Fruit fly (Drosophila melanogaster): ENCODE measurements around the gene ssp3.

ssp3 gene

DNA sequence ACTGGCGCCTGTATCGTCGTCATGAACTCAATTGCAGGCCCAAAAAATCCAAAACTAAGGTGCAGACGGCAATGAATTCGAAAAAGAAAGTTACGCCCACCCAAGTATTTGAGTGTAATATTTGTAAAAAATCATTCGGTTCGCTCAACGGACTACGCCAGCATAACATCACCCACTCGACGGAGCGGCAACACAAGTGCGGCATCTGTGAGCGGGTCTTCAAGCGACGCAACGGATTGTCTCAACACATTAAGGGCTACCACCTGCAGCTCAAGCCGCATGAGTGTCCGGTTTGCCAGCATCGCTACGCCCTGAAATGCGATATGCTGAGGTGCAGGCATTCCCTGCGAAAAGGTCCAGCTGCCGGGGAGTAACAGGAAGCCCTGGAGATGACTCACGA, 33.0 kb upstream of the ssp3 start:
- TF ChIP-seq CG17801 (GFP tag; optimal IDR thresholded peaks at IDR 0.05; ENCODE audit: partially characterized antibody), result no peak

DNA sequence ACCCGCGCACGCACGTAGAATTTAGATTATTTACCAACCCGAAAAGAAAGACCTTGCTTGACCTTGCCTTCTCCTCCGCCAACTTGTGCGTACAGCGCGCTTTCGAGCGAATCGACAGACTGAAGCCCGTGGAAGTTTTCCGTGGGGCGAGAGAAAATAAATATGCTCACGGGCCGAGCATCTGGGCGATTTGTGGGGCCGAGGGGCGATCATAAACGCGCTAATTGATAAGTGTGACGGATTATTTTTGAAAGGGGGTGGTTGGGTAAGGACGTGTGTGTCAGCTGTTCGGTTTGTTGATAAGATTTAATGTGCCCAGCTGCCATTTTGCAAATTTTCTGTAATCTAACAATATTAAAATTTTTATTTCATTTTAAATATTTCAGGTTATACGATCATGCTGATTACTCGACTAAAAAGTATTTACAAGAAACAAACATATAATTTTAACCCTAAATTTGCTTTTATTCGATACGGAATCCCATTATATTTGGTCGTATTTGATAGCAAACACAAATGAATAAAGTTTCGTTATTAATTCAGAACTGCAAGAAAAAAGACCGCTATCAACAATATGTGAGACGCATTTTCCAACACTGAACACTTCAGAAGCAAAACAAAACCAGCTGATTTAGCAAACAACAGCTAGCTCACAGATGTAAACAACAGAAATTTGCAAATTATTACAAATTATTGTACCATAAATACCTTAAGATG, 30.5 kb upstream of the ssp3 start, which contains the start of the genes L2HGDH and CG10431:
Gene L2HGDH, minus strand, starts transcription at position 386 of the 717 bp plus-strand sequence.
Gene CG10431, plus strand, starts transcription at position 648 of the 717 bp plus-strand sequence.
- TF ChIP-seq CG17801 (GFP tag; optimal IDR thresholded peaks at IDR 0.05; ENCODE audit: partially characterized antibody), result peak; percentile 27

DNA sequence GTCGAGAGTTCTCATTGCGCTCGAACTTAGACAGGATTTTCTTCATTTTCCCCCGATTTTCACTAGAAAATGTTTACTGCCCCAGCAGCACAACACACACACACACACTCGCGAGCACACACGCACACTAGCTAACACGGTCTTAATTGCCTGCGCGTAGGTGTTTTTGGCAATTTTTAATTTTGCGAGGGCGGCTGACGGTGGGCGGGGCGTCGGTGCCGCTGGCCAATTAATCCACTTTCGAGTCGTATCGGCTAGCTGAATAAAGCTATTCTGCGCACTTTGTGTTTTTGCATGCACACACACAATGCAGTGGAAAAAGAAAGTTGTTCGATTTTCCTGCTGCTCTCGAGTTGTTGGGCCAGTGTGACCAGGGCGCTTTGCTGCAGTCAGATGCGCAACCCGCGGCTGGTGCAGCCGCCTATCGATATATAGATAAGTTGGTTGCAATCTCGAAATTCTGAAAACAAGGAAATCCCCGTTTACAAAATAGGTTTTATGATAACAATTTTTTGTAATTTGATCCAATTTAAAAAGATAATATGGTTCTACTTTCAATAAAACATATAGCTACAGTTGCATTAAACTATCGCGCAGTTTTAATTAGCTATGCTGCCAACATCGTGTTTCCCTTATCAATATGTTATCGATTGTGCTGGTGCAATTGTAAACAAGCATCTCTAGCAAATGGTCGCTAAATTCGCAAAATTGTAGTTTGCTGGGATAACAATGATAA, 24.8 kb upstream of the ssp3 start, which contains the start of the genes Nak and Tango6:
Gene Nak, minus strand, starts transcription at position 375 of the 736 bp plus-strand sequence.
Gene Tango6, plus strand, starts transcription at position 659 of the 736 bp plus-strand sequence.
- peak; percentile 46 for TF ChIP-seq CG17801 (GFP tag; optimal IDR thresholded peaks at IDR 0.05; ENCODE audit: partially characterized antibody)

DNA sequence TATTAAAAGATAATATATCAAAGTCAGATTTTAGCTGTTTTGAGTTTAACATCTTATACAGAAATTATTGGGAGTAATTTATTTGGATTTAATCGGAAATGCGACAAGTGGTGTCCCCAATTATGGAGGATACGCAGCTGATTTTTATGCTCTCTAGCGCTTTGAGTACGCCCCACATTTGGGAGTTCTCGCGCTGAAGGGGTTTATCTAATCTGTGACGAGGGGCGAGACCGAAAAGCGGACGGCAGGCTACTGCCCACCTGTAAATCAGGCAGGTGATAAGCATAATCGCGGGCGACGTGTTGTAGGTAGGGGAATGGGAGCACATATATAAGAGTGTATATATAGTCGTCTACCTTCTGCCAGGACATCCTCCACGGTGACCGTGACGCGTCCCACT, 24.1 kb upstream of the ssp3 start:
- no peak for TF ChIP-seq CG17801 (GFP tag; optimal IDR thresholded peaks at IDR 0.05; ENCODE audit: partially characterized antibody)

DNA sequence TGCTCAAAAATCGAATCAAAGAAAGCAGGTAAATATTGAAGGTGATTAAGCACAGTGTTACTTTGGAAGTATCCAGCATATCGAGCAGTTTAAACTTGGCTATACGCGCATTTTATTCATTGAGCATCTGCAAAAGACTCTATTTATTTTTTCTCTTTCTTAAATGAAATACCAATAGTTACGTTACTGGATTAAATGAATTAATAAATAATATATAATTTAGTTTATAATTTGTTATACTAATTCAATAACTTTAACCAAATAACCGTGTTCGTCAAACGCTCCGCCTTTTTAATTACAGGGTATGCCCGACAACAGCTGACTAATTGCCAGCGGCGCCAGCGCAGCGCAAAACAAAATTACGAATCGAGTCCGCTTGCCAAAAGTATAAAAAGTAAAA, 23.1 kb upstream of the ssp3 start:
- TF ChIP-seq CG17801 (GFP tag; optimal IDR thresholded peaks at IDR 0.05; ENCODE audit: partially characterized antibody), result peak; percentile 91

DNA sequence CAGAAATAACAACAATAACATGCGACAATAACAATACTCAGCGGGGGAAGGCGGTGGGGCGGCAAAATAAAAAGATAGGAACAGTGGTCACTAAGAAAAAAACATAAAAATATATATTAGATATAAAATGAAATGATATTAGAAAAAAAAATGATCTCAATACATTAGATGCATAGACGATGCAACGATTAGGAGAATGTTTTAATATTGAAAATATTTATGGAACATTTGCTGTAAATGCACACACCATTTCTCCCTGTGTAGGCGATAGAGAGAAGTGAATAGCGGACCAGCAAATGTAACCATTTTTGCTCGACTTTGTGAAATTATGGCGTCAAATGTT, 22.4 kb upstream of the ssp3 start:
- TF ChIP-seq CG17801 (GFP tag; optimal IDR thresholded peaks at IDR 0.05; ENCODE audit: partially characterized antibody), result peak; percentile 79

DNA sequence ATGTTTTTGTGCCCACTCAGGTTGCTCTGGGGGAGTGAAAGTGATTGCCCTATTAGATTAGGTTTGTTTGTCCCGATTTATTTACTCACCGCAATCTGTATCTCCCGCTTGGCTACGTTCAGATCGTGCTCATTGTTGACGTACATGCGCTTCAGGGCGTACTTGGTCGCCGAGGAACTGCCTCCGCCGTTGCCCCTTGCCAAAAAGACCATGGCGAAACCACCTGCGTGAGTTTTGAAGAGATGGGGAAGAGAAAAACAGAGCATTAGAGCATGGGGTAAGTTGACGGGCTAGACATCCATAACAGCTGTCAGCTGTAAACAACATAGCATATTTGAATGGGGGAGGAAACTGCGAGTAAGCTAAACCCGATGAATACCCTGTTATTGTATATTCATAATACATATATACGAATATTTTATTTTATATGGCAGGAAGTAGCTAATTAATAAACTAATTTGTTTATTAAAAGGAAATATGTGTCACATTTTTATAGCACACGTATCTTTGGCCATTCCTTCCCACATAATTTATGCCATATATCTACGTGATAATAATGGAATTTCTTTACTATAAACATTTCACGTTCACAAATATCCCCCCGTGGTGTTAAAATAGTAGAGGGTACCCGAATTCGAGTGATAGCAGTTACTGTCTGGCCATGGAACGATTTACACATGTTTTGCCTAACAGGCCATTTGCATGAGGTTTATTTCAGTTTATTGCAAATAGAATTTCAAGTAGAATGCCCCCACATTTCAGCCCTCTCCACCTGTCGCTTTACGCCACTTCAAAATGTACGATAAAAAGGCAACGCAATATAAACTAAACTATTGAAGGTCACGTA, 21.8 kb upstream of the ssp3 start:
- TF ChIP-seq CG17801 (GFP tag; optimal IDR thresholded peaks at IDR 0.05; ENCODE audit: partially characterized antibody), result no peak

DNA sequence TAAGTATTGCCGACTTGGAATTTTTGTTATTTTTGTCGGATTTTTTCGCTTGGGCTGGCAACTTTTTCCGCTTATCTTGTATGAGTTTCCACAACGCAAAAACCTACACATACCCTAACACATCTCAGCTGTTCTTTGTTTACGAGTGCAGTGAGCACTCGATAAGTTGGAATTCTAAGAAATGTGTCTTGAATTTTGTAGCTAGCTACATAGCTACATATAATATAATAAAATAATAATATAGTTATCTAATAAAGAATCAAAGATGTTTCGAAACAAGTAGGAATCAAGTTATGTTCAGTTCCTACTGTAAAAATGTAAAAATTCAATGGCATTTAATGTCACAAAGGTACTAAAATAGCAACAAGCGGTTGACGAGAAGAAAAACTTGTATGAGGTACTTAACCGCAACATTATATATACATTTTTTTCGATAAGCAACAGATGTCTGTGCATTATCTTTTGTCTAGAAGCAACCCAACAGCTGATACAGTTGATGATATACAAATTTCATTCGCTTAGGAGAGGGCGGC, 13.4 kb upstream of the ssp3 start, which contains the start of gene Bhmt:
Gene Bhmt, minus strand, starts transcription at position 170 of the 533 bp plus-strand sequence.
- TF ChIP-seq CG17801 (GFP tag; optimal IDR thresholded peaks at IDR 0.05; ENCODE audit: partially characterized antibody), result peak; percentile 93

DNA sequence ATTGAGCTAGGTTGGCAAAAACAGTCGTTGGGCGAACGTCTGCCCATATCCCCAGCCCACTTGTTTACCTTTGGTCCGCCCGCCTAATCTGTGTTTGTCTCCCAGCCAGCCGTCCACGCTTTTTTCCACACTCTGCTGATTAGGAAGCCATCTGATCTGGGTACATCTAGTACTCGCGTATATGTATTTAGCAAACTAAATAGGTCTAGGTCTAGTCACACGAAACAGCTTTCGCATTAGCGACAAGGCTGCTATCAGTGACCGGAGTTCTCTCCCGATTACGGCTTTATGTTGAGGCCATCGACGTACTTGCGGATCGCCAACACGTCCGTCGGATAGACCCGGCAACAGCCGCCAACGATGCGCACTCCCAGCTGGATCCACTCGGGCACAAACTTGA, 11.9 kb upstream of the ssp3 start:
- TF ChIP-seq CG17801 (GFP tag; optimal IDR thresholded peaks at IDR 0.05; ENCODE audit: partially characterized antibody), result no peak

DNA sequence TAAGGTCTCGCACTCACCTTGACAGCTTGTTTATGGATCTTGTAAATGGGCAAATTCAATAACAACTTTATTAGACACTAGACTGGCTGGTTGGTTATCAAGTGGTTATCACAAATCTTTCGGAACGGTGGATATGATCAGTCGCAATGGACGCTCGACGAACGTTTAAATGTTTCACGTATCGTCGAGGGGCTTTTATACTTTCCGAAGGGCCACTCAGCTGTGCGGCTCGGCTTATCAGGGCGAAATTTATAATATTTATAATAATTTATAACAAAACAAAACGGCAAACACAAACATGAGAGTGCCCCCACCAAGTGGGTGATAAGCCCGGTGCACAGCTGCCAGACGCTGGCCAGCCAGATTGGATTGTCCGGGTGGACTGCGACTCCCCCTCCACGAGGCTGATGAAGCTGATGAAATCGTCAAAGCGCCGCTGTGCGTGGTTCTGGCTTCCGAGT, 10.5 kb upstream of the ssp3 start, which contains the start of gene CG10621:
Gene CG10621, minus strand, starts transcription at position 177 of the 461 bp plus-strand sequence.
- no peak for TF ChIP-seq CG17801 (GFP tag; optimal IDR thresholded peaks at IDR 0.05; ENCODE audit: partially characterized antibody)

DNA sequence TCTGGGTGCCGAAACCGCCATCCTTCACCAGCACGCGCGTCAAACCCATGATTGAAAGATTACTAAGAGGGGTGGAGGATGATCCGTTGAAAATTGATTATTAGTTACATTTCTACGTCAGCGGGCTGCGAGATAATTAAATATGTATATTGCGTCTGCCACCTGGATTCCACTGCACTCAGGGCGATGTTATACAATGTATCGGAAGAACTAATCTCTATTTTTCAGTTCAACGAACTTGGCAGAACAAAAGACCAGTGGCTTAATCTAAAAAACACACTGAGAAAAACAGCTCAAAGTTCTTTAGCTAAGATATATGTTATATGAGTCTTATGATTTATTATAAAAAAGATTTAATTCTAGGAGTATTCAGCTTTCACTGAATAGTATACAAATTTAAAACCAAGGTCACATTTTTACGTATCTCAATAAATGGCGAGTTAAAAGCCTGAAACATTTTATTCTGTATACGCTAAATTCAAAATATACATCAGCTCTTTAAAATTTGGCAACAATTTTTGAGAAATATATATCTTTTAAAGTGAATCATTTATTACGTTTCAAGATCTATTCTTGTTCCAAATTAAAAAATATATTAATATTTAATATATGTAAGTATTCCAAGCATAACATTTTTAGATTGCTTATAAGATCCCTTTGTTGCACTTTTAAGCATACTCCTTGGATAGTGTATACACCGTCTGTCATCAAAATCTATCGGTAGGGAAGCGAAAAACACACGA, 9.9 kb upstream of the ssp3 start:
- no peak for TF ChIP-seq CG17801 (GFP tag; optimal IDR thresholded peaks at IDR 0.05; ENCODE audit: partially characterized antibody)

DNA sequence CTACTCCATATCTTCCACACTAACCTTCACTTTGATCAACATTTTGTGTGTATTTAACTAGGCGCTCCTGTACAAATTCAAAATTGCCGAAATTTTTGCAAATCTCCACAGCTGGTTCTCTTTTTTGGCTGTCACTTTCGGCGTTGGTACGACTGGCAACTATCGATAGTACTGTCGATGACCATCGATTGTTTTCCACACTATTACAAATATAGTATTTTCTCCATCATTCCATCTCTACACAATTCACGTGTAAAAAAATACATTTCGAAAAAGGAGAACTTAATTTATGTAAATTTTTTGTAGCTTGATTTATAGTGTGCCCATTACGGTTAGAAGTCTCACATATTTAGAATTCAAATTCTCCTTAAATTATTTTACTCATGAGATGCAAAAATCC, 7.9 kb upstream of the ssp3 start, which contains the start of gene Nedd8:
Gene Nedd8, minus strand, starts transcription at position 164 of the 400 bp plus-strand sequence.
- TF ChIP-seq CG17801 (GFP tag; optimal IDR thresholded peaks at IDR 0.05; ENCODE audit: partially characterized antibody), result peak; percentile 31

DNA sequence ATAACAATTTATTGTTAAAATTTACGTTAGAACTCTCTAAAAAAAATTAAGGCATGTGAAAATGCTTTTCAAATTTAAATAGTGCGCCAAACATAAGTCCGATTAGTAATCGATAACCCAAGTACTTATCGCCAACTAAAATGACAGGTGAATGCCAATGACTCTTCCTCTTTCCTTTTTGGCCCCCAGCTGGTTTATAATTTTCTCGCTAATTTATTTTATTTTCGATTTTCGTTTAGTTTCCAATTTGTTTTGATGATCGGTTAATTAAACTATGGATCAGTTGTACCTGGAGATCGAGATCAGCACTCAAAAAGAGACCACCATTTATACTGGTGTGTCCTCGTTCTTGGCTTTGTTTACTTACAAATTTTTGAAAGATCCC, 5.0 kb upstream of the ssp3 start, which contains the start of gene CG10428:
Gene CG10428, plus strand, starts transcription at position 161 of the 385 bp plus-strand sequence.
- no peak for TF ChIP-seq CG17801 (GFP tag; optimal IDR thresholded peaks at IDR 0.05; ENCODE audit: partially characterized antibody)

Measured in ovary, adult (tissue).